Worm (Caenorhabditis elegans): ENCODE measurements around the gene sfxn-1.4.

- no peak for TF ChIP-seq nfya-1 (tag; optimal IDR thresholded peaks at IDR 0.05; ENCODE audit: borderline replicate concordance, insufficient read depth)
- TF ChIP-seq unc-62 (GFP tag; optimal IDR thresholded peaks at IDR 0.05), result no peak
- TF ChIP-seq gei-17 (GFP tag; optimal IDR thresholded peaks at IDR 0.05), result no peak
- no peak for TF ChIP-seq atf-7 (tag; optimal IDR thresholded peaks at IDR 0.05)
- no peak for TF ChIP-seq F57A8.1 (GFP tag; optimal IDR thresholded peaks at IDR 0.05)
- no peak for TF ChIP-seq ztf-18 (tag; optimal IDR thresholded peaks at IDR 0.05)
- TF ChIP-seq F39B2.1 (GFP tag; IDR thresholded peaks at IDR 0.05), result no peak
- no peak for TF ChIP-seq pha-4 (tag; optimal IDR thresholded peaks at IDR 0.05)
- no peak for TF ChIP-seq attf-3 (GFP tag; conservative IDR thresholded peaks at IDR 0.05)
- no peak for TF ChIP-seq athp-1 (tag; optimal IDR thresholded peaks at IDR 0.05)
- TF ChIP-seq sea-2 (GFP tag; IDR thresholded peaks at IDR 0.05), result no peak
These were observed 22.2 kb downstream of the sfxn-1.4 start for ce11 chrII:11658854-11659253.

All from whole organism, young adult.